Worm (Caenorhabditis elegans) whole organism, L2 larva: Measurements from ENCODE around the gene otpl-1.

Source experiments
- C34F6.9 ChIP-seq: fragments of 150-350 bp; optimal IDR thresholded peaks from 2 replicates; lab custom pipeline; 2014; ENCODE audit warnings: missing biosample characterization, missing genetic modification characterization
- F13H6.1 ChIP-seq: sonication (generic microtip); optimal IDR thresholded peaks from 2 replicates; lab custom pipeline; 2016; ENCODE audit warnings: missing genetic modification characterization, missing compliant biosample characterization
- Y55F3AM.14 ChIP-seq: fragments of 200-800 bp; sonication (Bioruptor generic); optimal IDR thresholded peaks from 2 replicates; lab custom pipeline; 2018; ENCODE audit warnings: mild to moderate bottlenecking, missing genetic modification characterization, missing compliant biosample characterization
- ZK546.5 ChIP-seq: sonication (generic microtip); optimal IDR thresholded peaks from 2 replicates; lab custom pipeline; 2017; ENCODE audit warnings: missing biosample characterization, missing genetic modification characterization
- aly-2 ChIP-seq: fragments of 150-350 bp; optimal IDR thresholded peaks from 2 replicates; lab custom pipeline; 2014; ENCODE audit warnings: missing biosample characterization, missing genetic modification characterization
- ama-1 ChIP-seq: fragments of 150-350 bp; optimal IDR thresholded peaks from 2 replicates; lab custom pipeline; 2018; ENCODE audit warnings: inconsistent platforms
- blmp-1 ChIP-seq: sonication (generic microtip); optimal IDR thresholded peaks from 2 replicates; lab custom pipeline; 2017; ENCODE audit warnings: missing genetic modification characterization, mild to moderate bottlenecking, missing compliant biosample characterization, antibody characterized with exemption, moderate library complexity; ENCODE audit not compliant: insufficient read depth
- ceh-16 ChIP-seq: fragments of 150-350 bp; optimal IDR thresholded peaks from 2 replicates; lab custom pipeline; 2014; ENCODE audit warnings: missing biosample characterization, missing genetic modification characterization
- ceh-82 ChIP-seq: fragments of 150-350 bp; optimal IDR thresholded peaks from 2 replicates; lab custom pipeline; 2014; ENCODE audit warnings: missing biosample characterization, missing genetic modification characterization
- crh-2 ChIP-seq: sonication (generic microtip); optimal IDR thresholded peaks from 2 replicates; lab custom pipeline; 2017; ENCODE audit warnings: missing biosample characterization, missing genetic modification characterization
- dmd-4 ChIP-seq: sonication (generic microtip); optimal IDR thresholded peaks from 2 replicates; lab custom pipeline; 2017; ENCODE audit warnings: missing biosample characterization, missing genetic modification characterization
- egl-27 ChIP-seq: sonication (generic microtip); optimal IDR thresholded peaks from 3 replicates; lab custom pipeline; 2017; ENCODE audit warnings: missing biosample characterization, missing genetic modification reagents, missing genetic modification characterization
- elt-1 ChIP-seq: fragments of 150-350 bp; optimal IDR thresholded peaks from 2 replicates; lab custom pipeline; 2014; ENCODE audit warnings: missing biosample characterization, missing genetic modification characterization
- elt-3 ChIP-seq: sonication (generic microtip); optimal IDR thresholded peaks from 2 replicates; lab custom pipeline; 2017; ENCODE audit warnings: missing biosample characterization, missing genetic modification characterization
- fos-1 ChIP-seq: fragments of 150-350 bp; optimal IDR thresholded peaks from 2 replicates; lab custom pipeline; 2014; ENCODE audit warnings: missing biosample characterization, missing genetic modification characterization
- gmeb-1 ChIP-seq: fragments of 150-350 bp; optimal IDR thresholded peaks from 2 replicates; lab custom pipeline; 2014; ENCODE audit warnings: missing biosample characterization, missing genetic modification characterization
- lin-11 ChIP-seq: fragments of 150-350 bp; sonication (generic microtip); optimal IDR thresholded peaks from 2 replicates; lab custom pipeline; 2014; ENCODE audit warnings: missing biosample characterization, missing genetic modification characterization, inconsistent platforms, mixed read lengths
- lin-39 ChIP-seq: fragments of 150-350 bp; optimal IDR thresholded peaks from 2 replicates; lab custom pipeline; 2014; ENCODE audit warnings: missing biosample characterization, missing genetic modification reagents, missing genetic modification characterization
- lsy-2 ChIP-seq, 2 experiments: fragments of 150-350 bp in 1 of 2; sonication (generic microtip) in 1 of 2; optimal IDR thresholded peaks; 2 replicates each; lab custom pipeline; 2014 to 2017; ENCODE audit warnings: missing biosample characterization in 2 of 2, missing genetic modification characterization in 2 of 2
- mab-5 ChIP-seq: fragments of 150-350 bp; optimal IDR thresholded peaks from 2 replicates; lab custom pipeline; 2014; ENCODE audit warnings: missing biosample characterization, missing genetic modification characterization
- mbf-1 ChIP-seq: sonication (generic microtip); optimal IDR thresholded peaks from 2 replicates; lab custom pipeline; 2017; ENCODE audit warnings: missing biosample characterization, missing genetic modification characterization
- mdl-1 ChIP-seq, 2 experiments: fragments of 150-350 bp in 1 of 2; sonication (generic microtip) in 1 of 2; optimal IDR thresholded peaks; 2 replicates each; lab custom pipeline; 2017; ENCODE audit warnings: missing biosample characterization in 2 of 2, missing genetic modification characterization in 2 of 2
- nhr-10 ChIP-seq: sonication (generic microtip); optimal IDR thresholded peaks from 2 replicates; lab custom pipeline; 2017; ENCODE audit warnings: missing biosample characterization, missing genetic modification characterization
- nhr-11 ChIP-seq: fragments of 150-350 bp; optimal IDR thresholded peaks from 2 replicates; lab custom pipeline; 2014; ENCODE audit warnings: missing biosample characterization, missing genetic modification characterization
- nhr-12 ChIP-seq: fragments of 150-350 bp; optimal IDR thresholded peaks from 2 replicates; lab custom pipeline; 2014; ENCODE audit warnings: missing biosample characterization, missing genetic modification characterization
- nhr-129 ChIP-seq: fragments of 150-350 bp; optimal IDR thresholded peaks from 2 replicates; lab custom pipeline; 2014; ENCODE audit warnings: missing biosample characterization, missing genetic modification characterization
- nhr-23 ChIP-seq: fragments of 150-350 bp; optimal IDR thresholded peaks from 2 replicates; lab custom pipeline; 2014; ENCODE audit warnings: missing biosample characterization, missing genetic modification reagents, missing genetic modification characterization
- nhr-237 ChIP-seq: fragments of 150-350 bp; optimal IDR thresholded peaks from 2 replicates; lab custom pipeline; 2014; ENCODE audit warnings: missing biosample characterization, missing genetic modification characterization
- nhr-25 ChIP-seq: fragments of 150-350 bp; sonication (generic microtip); optimal IDR thresholded peaks from 3 replicates; lab custom pipeline; 2014; ENCODE audit warnings: missing biosample characterization, missing genetic modification characterization
- nhr-6 ChIP-seq: fragments of 150-350 bp; optimal IDR thresholded peaks from 2 replicates; lab custom pipeline; 2014; ENCODE audit warnings: missing biosample characterization, missing genetic modification characterization
- nhr-77 ChIP-seq: fragments of 150-350 bp; optimal IDR thresholded peaks from 2 replicates; lab custom pipeline; 2014; ENCODE audit warnings: missing biosample characterization, missing genetic modification characterization
- peb-1 ChIP-seq: fragments of 150-350 bp; optimal IDR thresholded peaks from 2 replicates; lab custom pipeline; 2014; ENCODE audit warnings: missing biosample characterization, missing genetic modification characterization
- sem-4 ChIP-seq: fragments of 150-350 bp; optimal IDR thresholded peaks from 2 replicates; lab custom pipeline; 2014; ENCODE audit warnings: missing biosample characterization, missing genetic modification reagents, missing genetic modification characterization
- skn-1 ChIP-seq: sonication (generic microtip); optimal IDR thresholded peaks from 2 replicates; lab custom pipeline; 2017; ENCODE audit warnings: missing biosample characterization, missing genetic modification characterization
- sma-3 ChIP-seq: sonication (generic microtip); optimal IDR thresholded peaks from 2 replicates; lab custom pipeline; 2016; ENCODE audit warnings: missing genetic modification reagents, missing genetic modification characterization, missing compliant biosample characterization
- sma-9 ChIP-seq, 2 experiments: fragments of 150-350 bp in 1 of 2; sonication (generic microtip) in 1 of 2; optimal IDR thresholded peaks; 2 replicates each; lab custom pipeline; 2014 to 2016; ENCODE audit warnings: missing genetic modification characterization in 2 of 2, mild to moderate bottlenecking in 1 of 2, missing biosample characterization in 1 of 2, missing compliant biosample characterization in 1 of 2, missing genetic modification reagents in 1 of 2, moderate library complexity in 1 of 2
- snpc-4 ChIP-seq: fragments of 150-350 bp; optimal IDR thresholded peaks from 2 replicates; lab custom pipeline; 2014; ENCODE audit warnings: missing biosample characterization, missing genetic modification characterization
- unc-39 ChIP-seq: fragments of 150-350 bp; optimal IDR thresholded peaks from 2 replicates; lab custom pipeline; 2014; ENCODE audit warnings: missing biosample characterization, missing genetic modification characterization
- unc-55 ChIP-seq: fragments of 150-350 bp; sonication (generic microtip); optimal IDR thresholded peaks from 3 replicates; lab custom pipeline; 2014; ENCODE audit warnings: missing biosample characterization, missing genetic modification reagents, missing genetic modification characterization
- unc-62 ChIP-seq: fragments of 150-350 bp; optimal IDR thresholded peaks from 2 replicates; lab custom pipeline; 2014; ENCODE audit warnings: missing biosample characterization, missing genetic modification reagents, missing genetic modification characterization
- zag-1 ChIP-seq: fragments of 150-350 bp; optimal IDR thresholded peaks from 2 replicates; lab custom pipeline; 2014; ENCODE audit warnings: missing biosample characterization, missing genetic modification characterization
- ztf-1 ChIP-seq: fragments of 200-800 bp; sonication (Bioruptor generic); conservative IDR thresholded peaks from 2 replicates; pipeline ENCODE4 v1.3.6; 2022; ENCODE audit warnings: missing genetic modification characterization, missing compliant biosample characterization
- ztf-11 ChIP-seq: sonication (generic microtip); optimal IDR thresholded peaks from 2 replicates; lab custom pipeline; 2017; ENCODE audit warnings: missing biosample characterization, missing genetic modification characterization
- ztf-4 ChIP-seq: fragments of 150-350 bp; optimal IDR thresholded peaks from 2 replicates; lab custom pipeline; 2014; ENCODE audit warnings: missing biosample characterization, missing genetic modification characterization

Gene otpl-1

DNA sequence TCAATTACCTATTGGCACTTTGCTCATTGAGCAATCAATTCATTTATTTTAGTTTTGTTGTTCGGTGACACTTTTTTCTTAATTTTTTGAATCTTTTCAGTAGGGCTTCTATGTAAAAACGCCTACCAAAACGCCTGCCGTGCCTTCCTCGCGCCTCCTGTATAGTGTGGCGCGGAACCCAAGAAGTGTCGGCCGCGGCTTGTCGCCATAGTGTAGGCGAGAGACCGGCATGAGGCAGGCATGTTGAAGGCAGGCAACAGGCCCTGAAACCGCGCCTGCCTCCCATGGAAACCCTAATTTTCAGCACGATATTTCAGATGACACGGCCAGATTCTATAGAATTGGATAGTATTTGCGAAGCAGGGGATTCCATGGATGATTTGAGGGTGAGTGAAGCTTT is at the start of gene otpl-1:
Gene otpl-1 (plus strand): TSS at position 372 of the 400 bp plus-strand sequence.
- TF ChIP-seq mdl-1 (tag; optimal IDR thresholded peaks at IDR 0.05; lab: Kevin White, UChicago), result no peak
- TF ChIP-seq snpc-4 (tag; lab: Kevin White, UChicago), result peak; percentile 26

DNA sequence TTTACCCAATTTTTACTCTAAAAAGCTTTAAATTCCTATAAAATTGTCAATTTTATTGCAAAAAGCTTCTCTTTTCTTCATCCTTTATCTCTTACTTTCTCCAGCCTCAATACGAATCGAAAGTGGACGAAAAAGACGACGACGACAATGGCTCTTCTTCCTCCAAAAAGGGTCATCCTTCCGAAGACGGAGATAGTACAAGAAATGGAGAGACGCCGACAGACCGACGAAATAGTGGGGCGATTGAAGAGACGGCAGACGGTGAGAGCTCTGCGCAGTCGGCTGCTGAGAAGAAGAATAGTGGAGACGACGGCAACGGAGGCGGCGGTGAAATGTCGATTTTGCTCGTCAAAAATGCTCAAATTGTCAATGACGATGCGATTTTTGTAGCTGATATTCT is 49.4 kb upstream of the otpl-1 start:
- TF ChIP-seq nhr-12 (tag; lab: Kevin White, UChicago) (no peak), sma-9 (GFP tag; optimal IDR thresholded peaks at IDR 0.05; lab: Kevin White, UChicago) (peak; percentile 8), sma-9 (tag; optimal IDR thresholded peaks at IDR 0.05; lab: Kevin White, UChicago) (no peak), nhr-6 (tag; lab: Kevin White, UChicago) (no peak), crh-2 (no peak), ZK546.5 (tag; lab: Kevin White, UChicago) (no peak), unc-55 (GFP tag; lab: Kevin White, UChicago) (peak; percentile 51), sem-4 (tag; lab: Kevin White, UChicago) (peak; percentile 47), aly-2 (tag; lab: Kevin White, UChicago) (no peak), mbf-1 (no peak), C34F6.9 (tag; lab: Kevin White, UChicago) (peak; percentile 52), zag-1 (peak; percentile 53), lsy-2 (tag; optimal IDR thresholded peaks at IDR 0.05; lab: Kevin White, UChicago) (peak; percentile 20 to 62), egl-27 (tag; lab: Kevin White, UChicago) (peak; percentile 35), ztf-4 (tag; lab: Kevin White, UChicago) (no peak), mdl-1 (tag; optimal IDR thresholded peaks at IDR 0.05; lab: Kevin White, UChicago) (no peak), ceh-16 (tag; lab: Kevin White, UChicago) (no peak), F13H6.1 (peak; percentile 43), mab-5 (tag; lab: Kevin White, UChicago) (peak; percentile 24), nhr-23 (tag; lab: Kevin White, UChicago) (no peak), nhr-237 (tag; lab: Kevin White, UChicago) (no peak), gmeb-1 (tag; lab: Kevin White, UChicago) (peak; percentile 29), snpc-4 (tag; lab: Kevin White, UChicago) (peak; percentile 93), elt-1 (tag; lab: Kevin White, UChicago) (no peak)

- TF ChIP-seq ceh-82 (peak; percentile 4), sma-3 (GFP tag; lab: Kevin White, UChicago) (no peak), lsy-2 (tag; optimal IDR thresholded peaks at IDR 0.05; lab: Kevin White, UChicago) (no peak), unc-55 (GFP tag; lab: Kevin White, UChicago) (peak; percentile 76), ztf-1 (GFP tag; lab: Robert Waterston, UW) (no peak)
- TF ChIP-seq, all 48 proteins: peak for 2
These were observed 48.4 kb upstream of the otpl-1 start for ce11 chrIV:3520374-3520773.

- TF ChIP-seq mbf-1 (no peak), blmp-1 (no peak), nhr-25 (tag; lab: Kevin White, UChicago) (no peak), skn-1 (tag; lab: Kevin White, UChicago) (no peak), mdl-1 (tag; optimal IDR thresholded peaks at IDR 0.05; lab: Kevin White, UChicago) (peak in 1 of 2 experiments; percentile 18), lin-11 (tag; lab: Kevin White, UChicago) (no peak), ZK546.5 (tag; lab: Kevin White, UChicago) (no peak), lsy-2 (tag; optimal IDR thresholded peaks at IDR 0.05; lab: Kevin White, UChicago) (peak in 1 of 2 experiments; percentile 10), sma-9 (GFP tag; optimal IDR thresholded peaks at IDR 0.05; lab: Kevin White, UChicago) (peak; percentile 31), sma-9 (tag; optimal IDR thresholded peaks at IDR 0.05; lab: Kevin White, UChicago) (no peak), ceh-82 (no peak), elt-1 (tag; lab: Kevin White, UChicago) (no peak), zag-1 (peak; percentile 39), nhr-6 (tag; lab: Kevin White, UChicago) (no peak), nhr-10 (tag; lab: Kevin White, UChicago) (no peak), nhr-237 (tag; lab: Kevin White, UChicago) (no peak), mab-5 (tag; lab: Kevin White, UChicago) (no peak), elt-3 (tag; lab: Kevin White, UChicago) (no peak), aly-2 (tag; lab: Kevin White, UChicago) (no peak), lin-39 (tag; lab: Kevin White, UChicago) (no peak), ama-1 (lab: Kevin White, UChicago) (no peak), ceh-16 (tag; lab: Kevin White, UChicago) (no peak), peb-1 (tag; lab: Kevin White, UChicago) (no peak), Y55F3AM.14 (GFP tag; lab: Kevin White, UChicago) (no peak), fos-1 (no peak), gmeb-1 (tag; lab: Kevin White, UChicago) (no peak), C34F6.9 (tag; lab: Kevin White, UChicago) (peak; percentile 10), nhr-129 (tag; lab: Kevin White, UChicago) (peak; percentile 28), nhr-11 (no peak), sma-3 (GFP tag; lab: Kevin White, UChicago) (no peak), nhr-77 (tag; lab: Kevin White, UChicago) (no peak), unc-39 (no peak), sem-4 (tag; lab: Kevin White, UChicago) (peak; percentile 12), snpc-4 (tag; lab: Kevin White, UChicago) (no peak), ztf-11 (tag; lab: Kevin White, UChicago) (no peak), nhr-23 (tag; lab: Kevin White, UChicago) (no peak), ztf-4 (tag; lab: Kevin White, UChicago) (no peak), unc-62 (GFP tag; lab: Kevin White, UChicago) (no peak), dmd-4 (tag; lab: Kevin White, UChicago) (no peak)
These were observed 47.8 kb upstream of the otpl-1 start for ce11 chrIV:3520957-3521356.
